Worm (Caenorhabditis elegans) whole organism, L4 larva: Measurements from ENCODE around the gene irld-6.

Source experiments
- F10B5.3 ChIP-seq: sonication (generic microtip); optimal IDR thresholded peaks from 2 replicates; lab custom pipeline; 2016; ENCODE audit warnings: mild to moderate bottlenecking, missing genetic modification characterization, missing compliant biosample characterization
- F44E2.7 ChIP-seq: fragments of 200-800 bp; sonication (Bioruptor generic); IDR thresholded peaks from 2 replicates; pipeline ENCODE4 v2.1.2; 2022; ENCODE audit warnings: missing genetic modification characterization, missing compliant biosample characterization
- R02D3.7 ChIP-seq: fragments of 150-350 bp; sonication (generic microtip); optimal IDR thresholded peaks from 3 replicates; lab custom pipeline; 2014; ENCODE audit warnings: missing biosample characterization, missing genetic modification characterization
- T20F7.1 ChIP-seq: fragments of 200-800 bp; sonication (Bioruptor generic); optimal IDR thresholded peaks from 2 replicates; lab custom pipeline; 2018; ENCODE audit warnings: mild to moderate bottlenecking, missing genetic modification characterization, missing compliant biosample characterization
- Y105C5A.15 ChIP-seq: fragments of 200-800 bp; sonication (Bioruptor generic); IDR thresholded peaks from 2 replicates; pipeline ENCODE4 v1.3.6; 2022; ENCODE audit warnings: missing genetic modification characterization, missing compliant biosample characterization
- Y48G9A.11 ChIP-seq: fragments of 200-800 bp; sonication (Bioruptor generic); IDR thresholded peaks from 2 replicates; pipeline ENCODE4 v1.3.6; 2022; ENCODE audit warnings: missing genetic modification reagents, missing genetic modification characterization, missing compliant biosample characterization
- ZK337.2 ChIP-seq: fragments of 200-800 bp; sonication (Bioruptor generic); IDR thresholded peaks from 2 replicates; pipeline ENCODE4 v1.3.6; 2022; ENCODE audit warnings: missing genetic modification reagents, missing genetic modification characterization, missing compliant biosample characterization
- aha-1 ChIP-seq: fragments of 150-350 bp; peaks from one replicate; lab custom pipeline; 2014; ENCODE audit warnings: missing biosample characterization, missing genetic modification characterization
- aly-2 ChIP-seq: sonication (generic microtip); optimal IDR thresholded peaks from 2 replicates; lab custom pipeline; 2018; ENCODE audit warnings: missing biosample characterization, missing genetic modification characterization
- attf-4 ChIP-seq: sonication (generic microtip); optimal IDR thresholded peaks from 3 replicates; lab custom pipeline; 2017; ENCODE audit warnings: missing biosample characterization, missing genetic modification characterization
- ceh-20 ChIP-seq: fragments of 200-800 bp; sonication (Bioruptor generic); IDR thresholded peaks from 2 replicates; pipeline ENCODE4 v1.3.6; 2022; ENCODE audit warnings: missing genetic modification reagents, missing genetic modification characterization, missing compliant biosample characterization
- ceh-32 ChIP-seq: sonication (generic microtip); optimal IDR thresholded peaks from 2 replicates; lab custom pipeline; 2016; ENCODE audit warnings: mild to moderate bottlenecking, missing genetic modification characterization, missing compliant biosample characterization; ENCODE audit not compliant: poor library complexity
- ceh-44 ChIP-seq: fragments of 200-800 bp; sonication (Bioruptor generic); IDR thresholded peaks from 2 replicates; pipeline ENCODE4 v1.3.6; 2022; ENCODE audit warnings: missing genetic modification reagents, missing genetic modification characterization, missing compliant biosample characterization
- ceh-62 ChIP-seq: sonication (generic microtip); optimal IDR thresholded peaks from 2 replicates; lab custom pipeline; 2017; ENCODE audit warnings: missing biosample characterization, missing genetic modification characterization
- ceh-82 ChIP-seq: sonication (generic microtip); optimal IDR thresholded peaks from 2 replicates; lab custom pipeline; 2017; ENCODE audit warnings: missing biosample characterization, missing genetic modification characterization
- cey-2 ChIP-seq: sonication (generic microtip); optimal IDR thresholded peaks from 3 replicates; lab custom pipeline; 2017; ENCODE audit warnings: missing genetic modification characterization, mild to moderate bottlenecking, missing compliant biosample characterization, antibody characterized with exemption, borderline replicate concordance; ENCODE audit not compliant: insufficient read depth
- daf-12 ChIP-seq: fragments of 150-350 bp; optimal IDR thresholded peaks from 2 replicates; lab custom pipeline; 2014; ENCODE audit warnings: missing biosample characterization, missing genetic modification reagents, missing genetic modification characterization
- daf-19 ChIP-seq: fragments of 200-800 bp; sonication (Bioruptor generic); conservative IDR thresholded peaks from 2 replicates; pipeline ENCODE4 v1.3.6; 2022; ENCODE audit warnings: missing genetic modification characterization, missing compliant biosample characterization
- dmd-8 ChIP-seq: fragments of 200-800 bp; sonication (Bioruptor generic); IDR thresholded peaks from 2 replicates; pipeline ENCODE4 v1.3.6; 2022; ENCODE audit warnings: missing genetic modification characterization, missing compliant biosample characterization
- dpl-1 ChIP-seq: fragments of 150-350 bp; optimal IDR thresholded peaks from 2 replicates; lab custom pipeline; 2014; ENCODE audit warnings: missing biosample characterization, missing genetic modification reagents, missing genetic modification characterization
- duxl-1 ChIP-seq: sonication (generic microtip); optimal IDR thresholded peaks from 2 replicates; lab custom pipeline; 2016; ENCODE audit warnings: mild to moderate bottlenecking, missing genetic modification characterization, moderate library complexity, missing compliant biosample characterization; ENCODE audit not compliant: poor library complexity
- hif-1 ChIP-seq, 2 experiments: sonication (generic microtip); optimal IDR thresholded peaks; 2 replicates each; lab custom pipeline; 2016 to 2017; ENCODE audit warnings: missing compliant biosample characterization in 2 of 2, missing genetic modification characterization in 2 of 2, missing genetic modification reagents in 2 of 2, missing genotype in 2 of 2, mild to moderate bottlenecking in 1 of 2
- hlh-30 ChIP-seq: sonication (generic microtip); optimal IDR thresholded peaks from 2 replicates; lab custom pipeline; 2017; ENCODE audit warnings: antibody characterized with exemption, mild to moderate bottlenecking, missing genetic modification characterization, missing compliant biosample characterization; ENCODE audit not compliant: insufficient read depth
- lin-1 ChIP-seq: fragments of 200-800 bp; sonication (Bioruptor generic); IDR thresholded peaks from 2 replicates; pipeline ENCODE4 v1.3.6; 2022; ENCODE audit warnings: missing genetic modification reagents, missing genetic modification characterization, missing compliant biosample characterization
- lin-13 ChIP-seq: fragments of 150-350 bp; optimal IDR thresholded peaks from 2 replicates; lab custom pipeline; 2014; ENCODE audit warnings: missing biosample characterization, missing genetic modification reagents, missing genetic modification characterization
- lin-15B ChIP-seq: fragments of 150-350 bp; sonication (generic microtip); optimal IDR thresholded peaks from 3 replicates; lab custom pipeline; 2014; ENCODE audit warnings: missing biosample characterization, missing genetic modification characterization
- lin-29 ChIP-seq: fragments of 200-800 bp; sonication (Bioruptor generic); IDR thresholded peaks from 2 replicates; pipeline ENCODE4 v1.3.6; 2022; ENCODE audit warnings: missing genetic modification reagents, missing genetic modification characterization, missing compliant biosample characterization
- lin-38 ChIP-seq: fragments of 200-800 bp; sonication (Bioruptor generic); IDR thresholded peaks from 2 replicates; pipeline ENCODE4 v1.3.6; 2022; ENCODE audit warnings: missing genetic modification reagents, missing genetic modification characterization, missing compliant biosample characterization
- lir-3 ChIP-seq: sonication (generic microtip); optimal IDR thresholded peaks from 2 replicates; lab custom pipeline; 2016; ENCODE audit warnings: mild to moderate bottlenecking, missing genetic modification characterization, missing compliant biosample characterization
- lsy-2 ChIP-seq, 2 experiments: fragments of 150-350 bp in 1 of 2; sonication (generic microtip) in 1 of 2; optimal IDR thresholded peaks; 2 replicates each; lab custom pipeline; 2014 to 2017; ENCODE audit warnings: missing biosample characterization in 2 of 2, missing genetic modification characterization in 2 of 2
- madf-5 ChIP-seq, 2 experiments: fragments of 200-800 bp; sonication (Bioruptor generic); IDR thresholded peaks; 2 replicates each; pipeline ENCODE4 v1.3.6; 2022; ENCODE audit warnings: missing compliant biosample characterization in 2 of 2, missing genetic modification characterization in 2 of 2
- mdl-1 ChIP-seq, 2 experiments: fragments of 150-350 bp in 1 of 2; sonication (generic microtip) in 1 of 2; optimal IDR thresholded peaks; 2 replicates each; lab custom pipeline; 2014 to 2017; ENCODE audit warnings: missing biosample characterization in 2 of 2, missing genetic modification characterization in 2 of 2
- mdt-29 ChIP-seq: fragments of 200-800 bp; sonication (Bioruptor generic); IDR thresholded peaks from 2 replicates; pipeline ENCODE4 v1.3.6; 2022; ENCODE audit warnings: missing genetic modification reagents, missing genetic modification characterization, missing compliant biosample characterization
- mxl-2 ChIP-seq: fragments of 200-800 bp; sonication (Bioruptor generic); conservative IDR thresholded peaks from 2 replicates; pipeline ENCODE4 v1.3.6; 2022; ENCODE audit warnings: missing genetic modification reagents, missing genetic modification characterization, missing compliant biosample characterization
- nhr-10 ChIP-seq: fragments of 150-350 bp; optimal IDR thresholded peaks from 2 replicates; lab custom pipeline; 2014; ENCODE audit warnings: missing biosample characterization, missing genetic modification characterization
- nhr-102 ChIP-seq: sonication (generic microtip); optimal IDR thresholded peaks from 2 replicates; lab custom pipeline; 2016; ENCODE audit warnings: mild to moderate bottlenecking, missing genetic modification characterization, moderate library complexity, missing compliant biosample characterization
- nhr-11 ChIP-seq: fragments of 150-350 bp; optimal IDR thresholded peaks from 2 replicates; lab custom pipeline; 2014; ENCODE audit warnings: missing biosample characterization, missing genetic modification characterization
- nhr-48 ChIP-seq: sonication (generic microtip); optimal IDR thresholded peaks from 2 replicates; lab custom pipeline; 2016; ENCODE audit warnings: mild to moderate bottlenecking, missing genetic modification characterization, missing compliant biosample characterization
- saeg-2 ChIP-seq: fragments of 200-800 bp; sonication (Bioruptor generic); IDR thresholded peaks from 2 replicates; pipeline ENCODE4 v1.3.6; 2022; ENCODE audit warnings: missing genetic modification reagents, missing genetic modification characterization, missing compliant biosample characterization
- set-16 ChIP-seq: fragments of 200-800 bp; sonication (Bioruptor generic); IDR thresholded peaks from 2 replicates; pipeline ENCODE4 v1.3.6; 2022; ENCODE audit warnings: missing genetic modification reagents, missing genetic modification characterization, missing compliant biosample characterization
- skn-1 ChIP-seq: fragments of 150-350 bp; optimal IDR thresholded peaks from 2 replicates; lab custom pipeline; 2014; ENCODE audit warnings: missing biosample characterization, missing genetic modification characterization
- snpc-4 ChIP-seq: fragments of 150-350 bp; optimal IDR thresholded peaks from 2 replicates; lab custom pipeline; 2014; ENCODE audit warnings: missing biosample characterization, missing genetic modification characterization
- spr-1 ChIP-seq: sonication (generic microtip); optimal IDR thresholded peaks from 2 replicates; lab custom pipeline; 2016; ENCODE audit warnings: mild to moderate bottlenecking, missing genetic modification characterization, missing compliant biosample characterization
- spr-3 ChIP-seq: fragments of 200-800 bp; sonication (Bioruptor generic); optimal IDR thresholded peaks from 2 replicates; lab custom pipeline; 2018; ENCODE audit warnings: mild to moderate bottlenecking, missing genetic modification characterization, missing compliant biosample characterization
- tag-97 ChIP-seq: fragments of 200-800 bp; sonication (Bioruptor generic); IDR thresholded peaks from 2 replicates; pipeline ENCODE4 v1.3.6; 2022; ENCODE audit warnings: missing genetic modification characterization, missing compliant biosample characterization
- unc-39 ChIP-seq: sonication (generic microtip); optimal IDR thresholded peaks from 2 replicates; lab custom pipeline; 2017; ENCODE audit warnings: missing biosample characterization, missing genetic modification characterization
- vab-7 ChIP-seq: fragments of 200-800 bp; sonication (Bioruptor generic); IDR thresholded peaks from 2 replicates; pipeline ENCODE4 v1.3.6; 2022; ENCODE audit warnings: missing genetic modification reagents, missing genetic modification characterization, missing compliant biosample characterization
- zag-1 ChIP-seq: fragments of 150-350 bp; optimal IDR thresholded peaks from 2 replicates; lab custom pipeline; 2014; ENCODE audit warnings: missing biosample characterization, missing genetic modification characterization
- zfp-3 ChIP-seq: fragments of 200-800 bp; sonication (Bioruptor generic); conservative IDR thresholded peaks from 2 replicates; pipeline ENCODE4 v1.3.6; 2022; ENCODE audit warnings: missing genetic modification reagents, missing genetic modification characterization, missing compliant biosample characterization
- zip-2 ChIP-seq: fragments of 150-350 bp; optimal IDR thresholded peaks from 2 replicates; lab custom pipeline; 2014; ENCODE audit warnings: missing biosample characterization, missing genetic modification characterization
- ztf-11 ChIP-seq: fragments of 150-350 bp; optimal IDR thresholded peaks from 2 replicates; lab custom pipeline; 2014; ENCODE audit warnings: missing biosample characterization, missing genetic modification characterization
- ztf-7 ChIP-seq: fragments of 150-350 bp; optimal IDR thresholded peaks from 2 replicates; lab custom pipeline; 2014; ENCODE audit warnings: missing biosample characterization, missing genetic modification characterization

Gene irld-6

ce11 chrV:10721912-10722426 is 34.6 kb downstream of the irld-6 start (continued):
- TF ChIP-seq R02D3.7 (tag; lab: Kevin White, UChicago) (no peak), spr-1 (no peak), dmd-8 (GFP tag; lab: Robert Waterston, UW) (no peak), hlh-30 (tag; lab: Kevin White, UChicago) (no peak), daf-19 (GFP tag; lab: Robert Waterston, UW) (no peak), tag-97 (GFP tag; lab: Robert Waterston, UW) (no peak), ceh-82 (tag; lab: Kevin White, UChicago) (no peak), Y105C5A.15 (GFP tag; lab: Robert Waterston, UW) (no peak), ceh-32 (no peak), ztf-11 (no peak), lsy-2 (tag; optimal IDR thresholded peaks at IDR 0.05; lab: Kevin White, UChicago) (peak in 1 of 2 experiments; percentile 27), Y48G9A.11 (GFP tag; lab: Robert Waterston, UW) (no peak), nhr-10 (tag; lab: Kevin White, UChicago) (no peak), saeg-2 (GFP tag; lab: Robert Waterston, UW) (no peak), nhr-11 (tag; lab: Kevin White, UChicago) (peak; percentile 68), attf-4 (tag; lab: Kevin White, UChicago) (no peak), spr-3 (GFP tag; lab: Kevin White, UChicago) (no peak), nhr-102 (no peak), daf-12 (tag; lab: Kevin White, UChicago) (no peak), vab-7 (no peak), lin-1 (GFP tag; lab: Robert Waterston, UW) (no peak), zfp-3 (GFP tag; lab: Robert Waterston, UW) (no peak), snpc-4 (tag; lab: Kevin White, UChicago) (no peak), ZK337.2 (GFP tag; lab: Robert Waterston, UW) (no peak), zag-1 (tag; lab: Kevin White, UChicago) (no peak), T20F7.1 (no peak), ceh-20 (GFP tag; lab: Robert Waterston, UW) (peak; percentile 40; the same call in 1 of the 2 replicates), mxl-2 (GFP tag; lab: Robert Waterston, UW) (no peak), ztf-7 (tag; lab: Kevin White, UChicago) (no peak), lin-13 (GFP tag; lab: Kevin White, UChicago) (no peak), aha-1 (tag; lab: Kevin White, UChicago) (peak; percentile 97), unc-39 (tag; lab: Kevin White, UChicago) (no peak), nhr-48 (tag; lab: Kevin White, UChicago) (no peak), hif-1 (tag; optimal IDR thresholded peaks at IDR 0.05; lab: Kevin White, UChicago) (peak in 1 of 2 experiments; percentile 11), set-16 (GFP tag; lab: Robert Waterston, UW) (peak; percentile 75), F10B5.3 (no peak), lir-3 (tag; lab: Kevin White, UChicago) (no peak), lin-15B (tag; lab: Kevin White, UChicago) (no peak), ceh-62 (no peak), ceh-44 (GFP tag; lab: Robert Waterston, UW) (no peak), skn-1 (tag; lab: Kevin White, UChicago) (no peak), cey-2 (no peak), F44E2.7 (GFP tag; lab: Robert Waterston, UW) (no peak), mdt-29 (GFP tag; lab: Robert Waterston, UW) (no peak), mdl-1 (tag; optimal IDR thresholded peaks at IDR 0.05; lab: Kevin White, UChicago) (peak in 1 of 2 experiments; percentile 61), duxl-1 (tag; lab: Kevin White, UChicago) (no peak), lin-29 (no peak), aly-2 (tag; lab: Kevin White, UChicago) (no peak), zip-2 (no peak), madf-5 (GFP tag; IDR thresholded peaks at IDR 0.05; lab: Robert Waterston, UW) (no peak), lin-38 (GFP tag; lab: Robert Waterston, UW) (no peak), dpl-1 (GFP tag; lab: Kevin White, UChicago) (no peak)
